Fruit fly (Drosophila melanogaster): ENCODE results near the gene x16.

x16 gene

DNA sequence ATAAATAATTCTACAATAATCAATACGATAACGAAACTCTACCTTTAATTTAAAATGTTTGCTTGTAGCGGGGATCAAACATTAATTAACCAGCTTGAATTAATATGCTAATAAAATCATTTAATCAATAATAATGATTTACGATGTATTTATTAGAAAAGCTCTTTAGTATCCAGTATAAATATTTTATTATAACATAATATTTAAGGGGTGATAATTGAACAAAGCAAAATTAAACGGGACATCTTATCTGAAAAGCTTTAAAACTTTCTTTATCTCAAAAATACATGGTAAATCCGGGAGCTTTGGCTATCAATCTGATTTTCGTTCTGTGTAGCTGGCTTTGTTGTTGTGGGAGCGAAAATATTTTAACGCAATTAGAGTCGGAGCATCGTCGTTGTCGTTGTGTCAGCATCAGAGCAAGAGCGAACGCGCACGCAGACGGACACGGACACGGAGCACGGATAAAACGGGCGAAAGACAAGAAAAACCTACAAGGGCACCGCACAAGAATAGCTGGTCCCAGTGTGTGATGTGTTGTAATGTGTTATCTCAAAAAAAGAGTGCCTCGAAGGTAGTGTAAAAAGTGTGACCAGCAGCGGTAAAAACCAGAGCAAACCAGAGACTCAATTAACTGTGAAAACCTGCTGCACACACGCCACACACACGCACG lies 45.3 kb downstream of the x16 start, which contains the start of gene Nlg2 (continued):
- TF ChIP-seq CG10321 (GFP tag; IDR thresholded peaks at IDR 0.05) (no peak), CG9932 (GFP tag; IDR thresholded peaks at IDR 0.05) (0 out of 2 replicates have a peak, but pooled peaks have one; percentile 7), CG4328 (GFP tag; optimal IDR thresholded peaks at IDR 0.05) (peak; percentile 47), CG13296 (GFP tag; optimal IDR thresholded peaks at IDR 0.05) (peak; percentile 72), crc (GFP tag; optimal IDR thresholded peaks at IDR 0.05) (no peak), CG7556 (GFP tag; optimal IDR thresholded peaks at IDR 0.05) (peak; percentile 90), NFAT (GFP tag; IDR thresholded peaks at IDR 0.05) (no peak), kay (GFP tag; optimal IDR thresholded peaks at IDR 0.05) (peak; percentile 17), p53 (GFP tag; optimal IDR thresholded peaks at IDR 0.05) (no peak), Xbp1 (GFP tag; optimal IDR thresholded peaks at IDR 0.05) (peak; percentile 43), cas (GFP tag; IDR thresholded peaks at IDR 0.05) (no peak), pan (optimal IDR thresholded peaks at IDR 0.05) (no peak), pan (GFP tag; optimal IDR thresholded peaks at IDR 0.05 in 1 of 2, IDR thresholded peaks at IDR 0.05 in 1 of 2) (peak in 1 of 2 experiments; percentile 20), CG11247 (GFP tag; IDR thresholded peaks at IDR 0.05) (no peak), zf30C (GFP tag; optimal IDR thresholded peaks at IDR 0.05) (peak; percentile 34), CG34376 (GFP tag; optimal IDR thresholded peaks at IDR 0.05) (peak; percentile 40), CG30020 (tag; optimal IDR thresholded peaks at IDR 0.05) (peak; percentile 17), unpg (GFP tag; optimal IDR thresholded peaks at IDR 0.05) (peak; percentile 25), crp (GFP tag; optimal IDR thresholded peaks at IDR 0.05) (no peak), nom (GFP tag; optimal IDR thresholded peaks at IDR 0.05) (no peak), Awh (GFP tag; IDR thresholded peaks at IDR 0.05) (no peak), CG1602 (GFP tag; optimal IDR thresholded peaks at IDR 0.05) (peak; percentile 48), CG3995 (GFP tag; optimal IDR thresholded peaks at IDR 0.05) (no peak), CTCF (GFP tag; optimal IDR thresholded peaks at IDR 0.05) (no peak), Dbx (GFP tag; IDR thresholded peaks at IDR 0.05) (0 out of 3 replicates have a peak, but pooled peaks have one; percentile 42), fd102C (GFP tag; optimal IDR thresholded peaks at IDR 0.05) (no peak), CG10654 (GFP tag; optimal IDR thresholded peaks at IDR 0.05) (peak; percentile 31), PHDP (tag; optimal IDR thresholded peaks at IDR 0.05) (peak; percentile 60), az2 (GFP tag; optimal IDR thresholded peaks at IDR 0.05) (peak; percentile 20), CG15269 (tag; optimal IDR thresholded peaks at IDR 0.05) (peak; percentile 73), Drgx (GFP tag; IDR thresholded peaks at IDR 0.05) (no peak), Adf1 (GFP tag; IDR thresholded peaks at IDR 0.05) (no peak), B-H2 (GFP tag; optimal IDR thresholded peaks at IDR 0.05) (peak; percentile 21), Sox100B (GFP tag; optimal IDR thresholded peaks at IDR 0.05) (peak; percentile 80), CG16815 (GFP tag; optimal IDR thresholded peaks at IDR 0.05) (peak; percentile 20), CG15514 (GFP tag; optimal IDR thresholded peaks at IDR 0.05) (peak; percentile 6), Hmr (GFP tag; optimal IDR thresholded peaks at IDR 0.05) (peak; percentile 81), eve (GFP tag; optimal IDR thresholded peaks at IDR 0.05) (peak in 1 of 2 experiments; percentile 73), Rfx (GFP tag; IDR thresholded peaks at IDR 0.05) (0 out of 2 replicates have a peak, but pooled peaks have one; percentile 13), Elba2 (GFP tag; optimal IDR thresholded peaks at IDR 0.05) (no peak), hbn (GFP tag; IDR thresholded peaks at IDR 0.05; ENCODE audit: partially characterized antibody) (no peak), chinmo (GFP tag; IDR thresholded peaks at IDR 0.05; ENCODE audit: partially characterized antibody) (0 out of 4 replicates have a peak, but pooled peaks have one; percentile 17), psq (GFP tag; optimal IDR thresholded peaks at IDR 0.05) (no peak), CG13894 (tag; optimal IDR thresholded peaks at IDR 0.05) (peak; percentile 38), Hr3 (GFP tag; optimal IDR thresholded peaks at IDR 0.05) (peak; percentile 47), CG10147 (GFP tag; optimal IDR thresholded peaks at IDR 0.05) (peak; percentile 70), grau (tag; optimal IDR thresholded peaks at IDR 0.05) (peak; percentile 75), tna (GFP tag; IDR thresholded peaks at IDR 0.05; ENCODE audit: partially characterized antibody) (no peak), CG14441 (GFP tag; IDR thresholded peaks at IDR 0.05) (no peak), CG5245 (GFP tag; optimal IDR thresholded peaks at IDR 0.05) (no peak)

All from whole organism, embryonic.